Fruit fly (Drosophila melanogaster) Kc167 (cell line): Measurements from ENCODE around the gene fkh.

Experiments
- Myc ChIP-seq: fragments of >200 bp; optimal IDR thresholded peaks from 2 replicates; lab custom pipeline; 2017; ENCODE audit warnings: missing external identifiers
- Sin3A ChIP-seq: fragments of >200 bp; optimal IDR thresholded peaks from 2 replicates; lab custom pipeline; 2018; ENCODE audit warnings: missing external identifiers
- h ChIP-seq: fragments of >200 bp; optimal IDR thresholded peaks from 3 replicates; lab custom pipeline; 2018; ENCODE audit warnings: missing external identifiers

DNA sequence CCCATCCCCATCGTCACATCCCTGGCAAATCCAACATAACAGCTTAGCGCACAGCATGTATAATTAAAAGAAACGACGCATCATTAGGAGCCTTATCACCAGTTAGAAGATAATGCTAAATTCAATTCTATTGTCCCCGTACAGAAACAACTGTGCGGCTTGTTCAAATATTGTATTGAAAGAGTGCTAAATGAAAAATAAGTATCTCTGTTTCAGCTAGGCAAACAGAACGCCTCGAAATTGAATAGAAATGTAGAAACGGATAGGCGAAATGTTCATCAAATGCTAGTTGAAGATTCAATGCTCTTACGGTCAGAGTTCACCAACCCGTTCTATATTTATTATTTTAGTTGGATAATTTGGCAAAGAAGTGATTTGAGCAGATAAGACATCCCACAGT is 29.3 kb downstream of the fkh start:
- TF ChIP-seq Sin3A (no peak), h (lab: Kevin White, UChicago) (no peak), Myc (lab: Kevin White, UChicago) (no peak)
